Worm (Caenorhabditis elegans) whole organism, L2 larva: ENCODE results near the gene pgap-1.

Source experiments
- C34F6.9 ChIP-seq: fragments of 150-350 bp; optimal IDR thresholded peaks from 2 replicates; lab custom pipeline; 2014; ENCODE audit warnings: missing biosample characterization, missing genetic modification characterization
- F13H6.1 ChIP-seq: sonication (generic microtip); optimal IDR thresholded peaks from 2 replicates; lab custom pipeline; 2016; ENCODE audit warnings: missing genetic modification characterization, missing compliant biosample characterization
- R02D3.7 ChIP-seq: fragments of 150-350 bp; optimal IDR thresholded peaks from 2 replicates; lab custom pipeline; 2014; ENCODE audit warnings: missing biosample characterization, missing genetic modification characterization
- aly-2 ChIP-seq: fragments of 150-350 bp; optimal IDR thresholded peaks from 2 replicates; lab custom pipeline; 2014; ENCODE audit warnings: missing biosample characterization, missing genetic modification characterization
- ama-1 ChIP-seq: fragments of 150-350 bp; optimal IDR thresholded peaks from 2 replicates; lab custom pipeline; 2018; ENCODE audit warnings: inconsistent platforms
- ceh-16 ChIP-seq: fragments of 150-350 bp; optimal IDR thresholded peaks from 2 replicates; lab custom pipeline; 2014; ENCODE audit warnings: missing biosample characterization, missing genetic modification characterization
- ceh-82 ChIP-seq: fragments of 150-350 bp; optimal IDR thresholded peaks from 2 replicates; lab custom pipeline; 2014; ENCODE audit warnings: missing biosample characterization, missing genetic modification characterization
- crh-2 ChIP-seq: sonication (generic microtip); optimal IDR thresholded peaks from 2 replicates; lab custom pipeline; 2017; ENCODE audit warnings: missing biosample characterization, missing genetic modification characterization
- dmd-4 ChIP-seq: sonication (generic microtip); optimal IDR thresholded peaks from 2 replicates; lab custom pipeline; 2017; ENCODE audit warnings: missing biosample characterization, missing genetic modification characterization
- egl-27 ChIP-seq: sonication (generic microtip); optimal IDR thresholded peaks from 3 replicates; lab custom pipeline; 2017; ENCODE audit warnings: missing biosample characterization, missing genetic modification reagents, missing genetic modification characterization
- elt-3 ChIP-seq: sonication (generic microtip); optimal IDR thresholded peaks from 2 replicates; lab custom pipeline; 2017; ENCODE audit warnings: missing biosample characterization, missing genetic modification characterization
- fos-1 ChIP-seq: fragments of 150-350 bp; optimal IDR thresholded peaks from 2 replicates; lab custom pipeline; 2014; ENCODE audit warnings: missing biosample characterization, missing genetic modification characterization
- gmeb-1 ChIP-seq: fragments of 150-350 bp; optimal IDR thresholded peaks from 2 replicates; lab custom pipeline; 2014; ENCODE audit warnings: missing biosample characterization, missing genetic modification characterization
- lin-11 ChIP-seq: fragments of 150-350 bp; sonication (generic microtip); optimal IDR thresholded peaks from 2 replicates; lab custom pipeline; 2014; ENCODE audit warnings: missing biosample characterization, missing genetic modification characterization, inconsistent platforms, mixed read lengths
- lin-13 ChIP-seq: fragments of 150-350 bp; optimal IDR thresholded peaks from 2 replicates; lab custom pipeline; 2014; ENCODE audit warnings: missing biosample characterization, missing genetic modification reagents, missing genetic modification characterization
- lin-39 ChIP-seq: fragments of 150-350 bp; optimal IDR thresholded peaks from 2 replicates; lab custom pipeline; 2014; ENCODE audit warnings: missing biosample characterization, missing genetic modification reagents, missing genetic modification characterization
- lsy-2 ChIP-seq, 2 experiments: fragments of 150-350 bp in 1 of 2; sonication (generic microtip) in 1 of 2; optimal IDR thresholded peaks; 2 replicates each; lab custom pipeline; 2014 to 2017; ENCODE audit warnings: missing biosample characterization in 2 of 2, missing genetic modification characterization in 2 of 2
- mab-5 ChIP-seq: fragments of 150-350 bp; optimal IDR thresholded peaks from 2 replicates; lab custom pipeline; 2014; ENCODE audit warnings: missing biosample characterization, missing genetic modification characterization
- mbf-1 ChIP-seq: sonication (generic microtip); optimal IDR thresholded peaks from 2 replicates; lab custom pipeline; 2017; ENCODE audit warnings: missing biosample characterization, missing genetic modification characterization
- mdl-1 ChIP-seq, 2 experiments: fragments of 150-350 bp in 1 of 2; sonication (generic microtip) in 1 of 2; optimal IDR thresholded peaks; 2 replicates each; lab custom pipeline; 2017; ENCODE audit warnings: missing biosample characterization in 2 of 2, missing genetic modification characterization in 2 of 2
- nhr-10 ChIP-seq: sonication (generic microtip); optimal IDR thresholded peaks from 2 replicates; lab custom pipeline; 2017; ENCODE audit warnings: missing biosample characterization, missing genetic modification characterization
- nhr-11 ChIP-seq: fragments of 150-350 bp; optimal IDR thresholded peaks from 2 replicates; lab custom pipeline; 2014; ENCODE audit warnings: missing biosample characterization, missing genetic modification characterization
- nhr-129 ChIP-seq: fragments of 150-350 bp; optimal IDR thresholded peaks from 2 replicates; lab custom pipeline; 2014; ENCODE audit warnings: missing biosample characterization, missing genetic modification characterization
- nhr-21 ChIP-seq: fragments of 150-350 bp; optimal IDR thresholded peaks from 2 replicates; lab custom pipeline; 2014; ENCODE audit warnings: missing biosample characterization, missing genetic modification characterization
- nhr-237 ChIP-seq: fragments of 150-350 bp; optimal IDR thresholded peaks from 2 replicates; lab custom pipeline; 2014; ENCODE audit warnings: missing biosample characterization, missing genetic modification characterization
- nhr-6 ChIP-seq: fragments of 150-350 bp; optimal IDR thresholded peaks from 2 replicates; lab custom pipeline; 2014; ENCODE audit warnings: missing biosample characterization, missing genetic modification characterization
- peb-1 ChIP-seq: fragments of 150-350 bp; optimal IDR thresholded peaks from 2 replicates; lab custom pipeline; 2014; ENCODE audit warnings: missing biosample characterization, missing genetic modification characterization
- sem-4 ChIP-seq: fragments of 150-350 bp; optimal IDR thresholded peaks from 2 replicates; lab custom pipeline; 2014; ENCODE audit warnings: missing biosample characterization, missing genetic modification reagents, missing genetic modification characterization
- skn-1 ChIP-seq: sonication (generic microtip); optimal IDR thresholded peaks from 2 replicates; lab custom pipeline; 2017; ENCODE audit warnings: missing biosample characterization, missing genetic modification characterization
- sma-3 ChIP-seq: sonication (generic microtip); optimal IDR thresholded peaks from 2 replicates; lab custom pipeline; 2016; ENCODE audit warnings: missing genetic modification reagents, missing genetic modification characterization, missing compliant biosample characterization
- sma-9 ChIP-seq, 2 experiments: fragments of 150-350 bp in 1 of 2; sonication (generic microtip) in 1 of 2; optimal IDR thresholded peaks; 2 replicates each; lab custom pipeline; 2014 to 2016; ENCODE audit warnings: missing genetic modification characterization in 2 of 2, mild to moderate bottlenecking in 1 of 2, missing biosample characterization in 1 of 2, missing compliant biosample characterization in 1 of 2, missing genetic modification reagents in 1 of 2, moderate library complexity in 1 of 2
- snpc-4 ChIP-seq: fragments of 150-350 bp; optimal IDR thresholded peaks from 2 replicates; lab custom pipeline; 2014; ENCODE audit warnings: missing biosample characterization, missing genetic modification characterization
- unc-39 ChIP-seq: fragments of 150-350 bp; optimal IDR thresholded peaks from 2 replicates; lab custom pipeline; 2014; ENCODE audit warnings: missing biosample characterization, missing genetic modification characterization
- unc-62 ChIP-seq: fragments of 150-350 bp; optimal IDR thresholded peaks from 2 replicates; lab custom pipeline; 2014; ENCODE audit warnings: missing biosample characterization, missing genetic modification reagents, missing genetic modification characterization
- zag-1 ChIP-seq: fragments of 150-350 bp; optimal IDR thresholded peaks from 2 replicates; lab custom pipeline; 2014; ENCODE audit warnings: missing biosample characterization, missing genetic modification characterization
- ztf-1 ChIP-seq: fragments of 200-800 bp; sonication (Bioruptor generic); conservative IDR thresholded peaks from 2 replicates; pipeline ENCODE4 v1.3.6; 2022; ENCODE audit warnings: missing genetic modification characterization, missing compliant biosample characterization
- ztf-11 ChIP-seq: sonication (generic microtip); optimal IDR thresholded peaks from 2 replicates; lab custom pipeline; 2017; ENCODE audit warnings: missing biosample characterization, missing genetic modification characterization

The pgap-1 gene

ce11 chrV:11239187-11239725 is 2.4 kb upstream of the pgap-1 start, which contains the start of the genes dvc-1 and ima-1 (continued):
- TF ChIP-seq lin-13 (GFP tag; lab: Kevin White, UChicago) (no peak), R02D3.7 (tag; lab: Kevin White, UChicago) (peak; percentile 89), mab-5 (tag; lab: Kevin White, UChicago) (no peak), C34F6.9 (tag; lab: Kevin White, UChicago) (peak; percentile 57), egl-27 (tag; lab: Kevin White, UChicago) (no peak), sma-3 (GFP tag; lab: Kevin White, UChicago) (peak; percentile 60)

- no peak for TF ChIP-seq ztf-11 (tag; lab: Kevin White, UChicago)
- no peak for TF ChIP-seq lin-11 (tag; lab: Kevin White, UChicago)
- TF ChIP-seq F13H6.1 (tag; lab: Kevin White, UChicago): no peak
- TF ChIP-seq nhr-21 (tag; lab: Kevin White, UChicago): no peak
- TF ChIP-seq unc-62 (GFP tag; lab: Kevin White, UChicago): no peak
- no peak for TF ChIP-seq lsy-2 (tag; optimal IDR thresholded peaks at IDR 0.05; lab: Kevin White, UChicago)
- no peak for TF ChIP-seq ceh-16 (tag; lab: Kevin White, UChicago)
- no peak for TF ChIP-seq unc-39 (tag; lab: Kevin White, UChicago)
- TF ChIP-seq mab-5 (tag; lab: Kevin White, UChicago): no peak
- TF ChIP-seq peb-1 (tag; lab: Kevin White, UChicago): no peak
- no peak for TF ChIP-seq egl-27 (tag; lab: Kevin White, UChicago)
- no peak for TF ChIP-seq nhr-129 (tag; lab: Kevin White, UChicago)
- TF ChIP-seq zag-1 (tag; lab: Kevin White, UChicago): no peak
- TF ChIP-seq sma-3 (GFP tag; lab: Kevin White, UChicago): no peak
These were observed 2.9 kb downstream of the pgap-1 start, which contains the start of gene mxl-1 for ce11 chrV:11244539-11244938. Gene mxl-1, plus strand, starts transcription at chrV:11244839.

- TF ChIP-seq egl-27 (tag; lab: Kevin White, UChicago): no peak
- no peak for TF ChIP-seq F13H6.1 (tag; lab: Kevin White, UChicago)
- TF ChIP-seq ztf-1 (GFP tag; lab: Robert Waterston, UW): no peak
- TF ChIP-seq ztf-11 (tag; lab: Kevin White, UChicago): no peak
- TF ChIP-seq C34F6.9 (tag; lab: Kevin White, UChicago): no peak
- no peak for TF ChIP-seq unc-62 (GFP tag; lab: Kevin White, UChicago)
- TF ChIP-seq snpc-4 (tag; lab: Kevin White, UChicago): no peak
- TF ChIP-seq mdl-1 (tag; optimal IDR thresholded peaks at IDR 0.05; lab: Kevin White, UChicago): no peak
- TF ChIP-seq sem-4 (tag; lab: Kevin White, UChicago): no peak
- TF ChIP-seq nhr-11 (tag; lab: Kevin White, UChicago): no peak
- no peak for TF ChIP-seq sma-3 (GFP tag; lab: Kevin White, UChicago)
- TF ChIP-seq nhr-129 (tag; lab: Kevin White, UChicago): no peak
These were observed 3.3 kb downstream of the pgap-1 start for ce11 chrV:11245029-11245428.

- TF ChIP-seq mab-5 (tag; lab: Kevin White, UChicago) (no peak), gmeb-1 (tag; lab: Kevin White, UChicago) (no peak), aly-2 (no peak), ztf-1 (GFP tag; lab: Robert Waterston, UW) (no peak), lin-39 (tag; lab: Kevin White, UChicago) (no peak), egl-27 (tag; lab: Kevin White, UChicago) (no peak), nhr-237 (tag; lab: Kevin White, UChicago) (no peak), sma-9 (GFP tag; optimal IDR thresholded peaks at IDR 0.05; lab: Kevin White, UChicago) (no peak), sma-9 (tag; optimal IDR thresholded peaks at IDR 0.05; lab: Kevin White, UChicago) (no peak), nhr-6 (tag; lab: Kevin White, UChicago) (no peak), mbf-1 (tag; lab: Kevin White, UChicago) (no peak), ztf-11 (tag; lab: Kevin White, UChicago) (no peak), ama-1 (lab: Kevin White, UChicago) (no peak)
These were observed 6.2 kb downstream of the pgap-1 start, which contains the start of gene mam-4 for ce11 chrV:11247846-11248245. Gene mam-4, plus strand, starts transcription at chrV:11248146.

ce11 chrV:11250735-11251134 is 9.1 kb downstream of the pgap-1 start, which contains the start of gene T19B10.12:
Gene T19B10.12, plus strand, starts transcription at chrV:11251035.
- TF ChIP-seq mab-5 (tag; lab: Kevin White, UChicago) (no peak), ama-1 (lab: Kevin White, UChicago) (no peak), nhr-11 (tag; lab: Kevin White, UChicago) (no peak), aly-2 (no peak), skn-1 (tag; lab: Kevin White, UChicago) (no peak), F13H6.1 (tag; lab: Kevin White, UChicago) (no peak), crh-2 (tag; lab: Kevin White, UChicago) (no peak), gmeb-1 (tag; lab: Kevin White, UChicago) (no peak), nhr-10 (no peak), peb-1 (tag; lab: Kevin White, UChicago) (no peak), elt-3 (tag; lab: Kevin White, UChicago) (no peak), sma-3 (GFP tag; lab: Kevin White, UChicago) (no peak), ceh-82 (no peak), fos-1 (tag; lab: Kevin White, UChicago) (no peak), dmd-4 (tag; lab: Kevin White, UChicago) (no peak)
